Worm (Caenorhabditis elegans) whole organism, young adult: ENCODE results near the gene K10H10.9.

ENCODE experiments used
- B0261.1 ChIP-seq: sonication (generic microtip); optimal IDR thresholded peaks from 2 replicates; lab custom pipeline; 2016; ENCODE audit warnings: mild to moderate bottlenecking, missing genetic modification characterization, moderate library complexity, missing compliant biosample characterization
- B0336.3 ChIP-seq: fragments of 200-800 bp; sonication (Bioruptor generic); IDR thresholded peaks from 2 replicates; pipeline ENCODE4 v1.3.6; 2022; ENCODE audit warnings: missing genetic modification characterization, missing compliant biosample characterization
- D2030.7 ChIP-seq: fragments of 200-800 bp; sonication (Bioruptor generic); IDR thresholded peaks from 2 replicates; pipeline ENCODE4 v1.3.6; 2022; ENCODE audit warnings: missing genetic modification reagents, missing genetic modification characterization, missing compliant biosample characterization
- F22D6.2 ChIP-seq: sonication (generic microtip); optimal IDR thresholded peaks from 2 replicates; lab custom pipeline; 2016; ENCODE audit warnings: mild to moderate bottlenecking, missing genetic modification characterization, missing compliant biosample characterization
- F33H1.4 ChIP-seq: fragments of 200-800 bp; sonication (Bioruptor generic); IDR thresholded peaks from 2 replicates; pipeline ENCODE4 v1.3.6; 2022; ENCODE audit warnings: missing genetic modification reagents, missing genetic modification characterization, missing compliant biosample characterization
- F49E8.2 ChIP-seq: sonication (generic microtip); optimal IDR thresholded peaks from 3 replicates; lab custom pipeline; 2017; ENCODE audit warnings: missing genetic modification characterization, mild to moderate bottlenecking, missing compliant biosample characterization, antibody characterized with exemption, moderate library complexity; ENCODE audit not compliant: insufficient read depth
- K12H6.12 ChIP-seq: fragments of 200-800 bp; sonication (Bioruptor generic); optimal IDR thresholded peaks from 2 replicates; lab custom pipeline; 2018; ENCODE audit warnings: mild to moderate bottlenecking, missing genetic modification characterization, missing compliant biosample characterization
- Y95B8A.8 ChIP-seq: fragments of 200-800 bp; sonication (Bioruptor generic); IDR thresholded peaks from 2 replicates; pipeline ENCODE4 v1.3.6; 2022; ENCODE audit warnings: missing genetic modification reagents, missing genetic modification characterization, missing compliant biosample characterization
- aptf-2 ChIP-seq: fragments of 200-800 bp; sonication (Bioruptor generic); conservative IDR thresholded peaks from 2 replicates; pipeline ENCODE4 v1.3.6; 2022; ENCODE audit warnings: missing genetic modification reagents, missing genetic modification characterization, missing compliant biosample characterization
- athp-1 ChIP-seq: sonication (generic microtip); optimal IDR thresholded peaks from 2 replicates; lab custom pipeline; 2017; ENCODE audit warnings: mild to moderate bottlenecking, missing genetic modification characterization, missing compliant biosample characterization
- attf-3 ChIP-seq: fragments of 200-800 bp; sonication (Bioruptor generic); conservative IDR thresholded peaks from 2 replicates; pipeline ENCODE4 v1.3.6; 2022; ENCODE audit warnings: missing genetic modification reagents, missing genetic modification characterization, missing compliant biosample characterization
- attf-5 ChIP-seq: fragments of 200-800 bp; sonication (Bioruptor generic); optimal IDR thresholded peaks from 2 replicates; lab custom pipeline; 2018; ENCODE audit warnings: mild to moderate bottlenecking, missing genetic modification characterization, missing compliant biosample characterization
- ccch-3 ChIP-seq: fragments of 200-800 bp; sonication (Bioruptor generic); optimal IDR thresholded peaks from 2 replicates; lab custom pipeline; 2018; ENCODE audit warnings: mild to moderate bottlenecking, missing genetic modification characterization, missing compliant biosample characterization
- cebp-1 ChIP-seq, 2 experiments: fragments of 200-800 bp in 1 of 2; sonication (Bioruptor generic) in 1 of 2; sonication (generic microtip) in 1 of 2; IDR thresholded peaks in 1 of 2; optimal IDR thresholded peaks in 1 of 2; 2 replicates each; pipeline versions ENCODE4 v1.3.6 to Lab custom; 2017 to 2022; ENCODE audit warnings: missing compliant biosample characterization in 2 of 2, missing genetic modification characterization in 2 of 2, mild to moderate bottlenecking in 1 of 2, missing genetic modification reagents in 1 of 2, moderate library complexity in 1 of 2
- ceh-100 ChIP-seq: fragments of 200-800 bp; sonication (Bioruptor generic); IDR thresholded peaks from 2 replicates; pipeline ENCODE4 v1.3.6; 2022; ENCODE audit warnings: missing genetic modification reagents, missing genetic modification characterization, missing compliant biosample characterization
- ceh-27 ChIP-seq: fragments of 200-800 bp; sonication (Bioruptor generic); optimal IDR thresholded peaks from 2 replicates; lab custom pipeline; 2018; ENCODE audit warnings: mild to moderate bottlenecking, missing genetic modification characterization, moderate library complexity, missing compliant biosample characterization
- ceh-40 ChIP-seq: fragments of 200-800 bp; sonication (Bioruptor generic); IDR thresholded peaks from 2 replicates; pipeline ENCODE4 v1.3.6; 2022; ENCODE audit warnings: missing genetic modification characterization, missing compliant biosample characterization
- ceh-91 ChIP-seq: fragments of 200-800 bp; sonication (Bioruptor generic); IDR thresholded peaks from 2 replicates; pipeline ENCODE4 v1.3.6; 2022; ENCODE audit warnings: missing genetic modification reagents, missing genetic modification characterization, missing compliant biosample characterization
- dox-1 ChIP-seq: fragments of 200-800 bp; sonication (Bioruptor generic); IDR thresholded peaks from 2 replicates; pipeline ENCODE4 v1.3.6; 2022; ENCODE audit warnings: missing genetic modification reagents, missing genetic modification characterization, missing compliant biosample characterization
- dpl-1 ChIP-seq: fragments of 150-350 bp; optimal IDR thresholded peaks from 2 replicates; lab custom pipeline; 2014; ENCODE audit warnings: missing biosample characterization, missing genetic modification reagents, missing genetic modification characterization
- egrh-3 ChIP-seq: fragments of 200-800 bp; sonication (Bioruptor generic); IDR thresholded peaks from 2 replicates; pipeline ENCODE4 v1.3.6; 2022; ENCODE audit warnings: missing genetic modification reagents, missing genetic modification characterization, missing compliant biosample characterization
- gei-17 ChIP-seq: fragments of 200-800 bp; sonication (Bioruptor generic); optimal IDR thresholded peaks from 2 replicates; lab custom pipeline; 2018; ENCODE audit warnings: mild to moderate bottlenecking, missing genetic modification characterization, missing compliant biosample characterization
- hmg-1.2 ChIP-seq: fragments of 200-800 bp; sonication (Bioruptor generic); IDR thresholded peaks from 2 replicates; pipeline ENCODE4 v1.3.6; 2022; ENCODE audit warnings: missing genetic modification reagents, missing genetic modification characterization, missing compliant biosample characterization
- let-526 ChIP-seq: fragments of 200-800 bp; sonication (Bioruptor generic); IDR thresholded peaks from 2 replicates; pipeline ENCODE4 v1.3.6; 2022; ENCODE audit warnings: missing genetic modification reagents, missing genetic modification characterization, missing compliant biosample characterization
- let-607 ChIP-seq, 2 experiments: fragments of 200-800 bp in 1 of 2; sonication (Bioruptor generic) in 1 of 2; sonication (generic microtip) in 1 of 2; optimal IDR thresholded peaks; 2 replicates each; lab custom pipeline; 2016 to 2018; ENCODE audit warnings: mild to moderate bottlenecking in 2 of 2, missing compliant biosample characterization in 2 of 2, missing genetic modification characterization in 2 of 2, moderate library complexity in 2 of 2, missing genotype in 1 of 2
- lin-40 ChIP-seq: sonication (generic microtip); optimal IDR thresholded peaks from 2 replicates; lab custom pipeline; 2016; ENCODE audit warnings: missing genetic modification characterization, mild to moderate bottlenecking, missing compliant biosample characterization, missing genotype, missing genetic modification reagents
- lin-54 ChIP-seq: fragments of 200-800 bp; sonication (Bioruptor generic); optimal IDR thresholded peaks from 2 replicates; lab custom pipeline; 2018; ENCODE audit warnings: mild to moderate bottlenecking, missing genetic modification characterization, missing compliant biosample characterization
- lsl-1 ChIP-seq: fragments of 200-800 bp; sonication (Bioruptor generic); optimal IDR thresholded peaks from 2 replicates; lab custom pipeline; 2018; ENCODE audit warnings: mild to moderate bottlenecking, missing genetic modification characterization, moderate library complexity, missing compliant biosample characterization
- madf-10 ChIP-seq: sonication (generic microtip); optimal IDR thresholded peaks from 2 replicates; lab custom pipeline; 2016; ENCODE audit warnings: mild to moderate bottlenecking, missing genetic modification characterization, missing compliant biosample characterization
- madf-6 ChIP-seq: fragments of 200-800 bp; sonication (Bioruptor generic); IDR thresholded peaks from 2 replicates; pipeline ENCODE4 v1.3.6; 2022; ENCODE audit warnings: missing genetic modification reagents, missing genetic modification characterization, missing compliant biosample characterization
- madf-8 ChIP-seq: fragments of 200-800 bp; sonication (Bioruptor generic); conservative IDR thresholded peaks from 2 replicates; pipeline ENCODE4 v1.3.6; 2022; ENCODE audit warnings: missing genetic modification reagents, missing genetic modification characterization, missing compliant biosample characterization
- mcd-1 ChIP-seq: fragments of 200-800 bp; sonication (Bioruptor generic); IDR thresholded peaks from 2 replicates; pipeline ENCODE4 v1.3.6; 2022; ENCODE audit warnings: missing genetic modification reagents, missing genetic modification characterization, missing compliant biosample characterization
- nfyb-1 ChIP-seq: fragments of 200-800 bp; sonication (Bioruptor generic); IDR thresholded peaks from 2 replicates; pipeline ENCODE4 v1.3.6; 2022; ENCODE audit warnings: missing genetic modification reagents, missing genetic modification characterization, missing compliant biosample characterization
- nhr-80 ChIP-seq: sonication (generic microtip); optimal IDR thresholded peaks from 2 replicates; lab custom pipeline; 2016; ENCODE audit warnings: missing genetic modification characterization, missing compliant biosample characterization
- nhr-90 ChIP-seq: sonication (generic microtip); optimal IDR thresholded peaks from 2 replicates; lab custom pipeline; 2016; ENCODE audit warnings: missing genotype, mild to moderate bottlenecking, missing genetic modification characterization, missing compliant biosample characterization
- rcor-1 ChIP-seq: fragments of 200-800 bp; sonication (Bioruptor generic); IDR thresholded peaks from 2 replicates; pipeline ENCODE4 v1.3.6; 2022; ENCODE audit warnings: missing genetic modification reagents, missing genetic modification characterization, missing compliant biosample characterization
- snpc-1.3 ChIP-seq: sonication (generic microtip); optimal IDR thresholded peaks from 2 replicates; lab custom pipeline; 2017; ENCODE audit warnings: missing genetic modification characterization, mild to moderate bottlenecking, missing compliant biosample characterization, antibody characterized with exemption, moderate library complexity, missing genotype, missing genetic modification reagents; ENCODE audit not compliant: insufficient read depth
- snpc-4 ChIP-seq, 5 experiments: fragments of 150-350 bp in 1 of 5; sonication (generic microtip) in 4 of 5; optimal IDR thresholded peaks; 2 replicates each; lab custom pipeline; 2014 to 2018; ENCODE audit warnings: missing genetic modification characterization in 5 of 5, missing biosample characterization in 3 of 5, antibody characterized with exemption in 2 of 5, mild to moderate bottlenecking in 2 of 5, missing compliant biosample characterization in 2 of 5, missing genotype in 2 of 5, moderate library complexity in 2 of 5, missing genetic modification reagents in 1 of 5
- somi-1 ChIP-seq: fragments of 200-800 bp; sonication (Bioruptor generic); optimal IDR thresholded peaks from 2 replicates; lab custom pipeline; 2018; ENCODE audit warnings: mild to moderate bottlenecking, missing genetic modification characterization, missing compliant biosample characterization
- sptf-2 ChIP-seq: fragments of 200-800 bp; sonication (Bioruptor generic); optimal IDR thresholded peaks from 2 replicates; lab custom pipeline; 2018; ENCODE audit warnings: mild to moderate bottlenecking, missing genetic modification characterization, missing compliant biosample characterization
- unc-130 ChIP-seq: sonication (generic microtip); optimal IDR thresholded peaks from 2 replicates; lab custom pipeline; 2016; ENCODE audit warnings: missing genetic modification reagents, missing genetic modification characterization, missing compliant biosample characterization
- zfh-2 ChIP-seq: fragments of 200-800 bp; sonication (Bioruptor generic); conservative IDR thresholded peaks from 2 replicates; pipeline ENCODE4 v1.3.6; 2022; ENCODE audit warnings: missing genetic modification reagents, missing genetic modification characterization, missing compliant biosample characterization
- ztf-25 ChIP-seq: fragments of 200-800 bp; sonication (Bioruptor generic); IDR thresholded peaks from 2 replicates; pipeline ENCODE4 v1.3.6; 2022; ENCODE audit warnings: missing genetic modification reagents, missing genetic modification characterization, missing compliant biosample characterization
- ztf-28 ChIP-seq: fragments of 200-800 bp; sonication (Bioruptor generic); IDR thresholded peaks from 2 replicates; pipeline ENCODE4 v1.3.6; 2022; ENCODE audit warnings: missing genetic modification reagents, missing genetic modification characterization, missing compliant biosample characterization

Gene K10H10.9

ce11 chrII:14528233-14528802 is 13.4 kb upstream of the K10H10.9 start, which contains the start of the genes F57C2.5 and spat-1:
Gene F57C2.5, minus strand, starts transcription at chrII:14528239.
Gene spat-1, plus strand, starts transcription at chrII:14528752.
- 0 out of 2 replicates have a peak, but pooled peaks have one; percentile 10 for TF ChIP-seq let-526 (GFP tag; lab: Robert Waterston, UW)
- TF ChIP-seq rcor-1 (GFP tag; lab: Robert Waterston, UW): 0 out of 2 replicates have a peak, but pooled peaks have one; percentile 10
- TF ChIP-seq zfh-2 (GFP tag; lab: Robert Waterston, UW): no peak
- no peak for TF ChIP-seq ztf-25 (GFP tag; lab: Robert Waterston, UW)
- peak; percentile 66 for TF ChIP-seq ccch-3
- peak; percentile 36 for TF ChIP-seq athp-1 (tag; lab: Kevin White, UChicago)
- TF ChIP-seq Y95B8A.8: 0 out of 2 replicates have a peak, but pooled peaks have one; percentile 19
- no peak for TF ChIP-seq sptf-2 (GFP tag; lab: Kevin White, UChicago)
- no peak for TF ChIP-seq cebp-1 (GFP tag; IDR thresholded peaks at IDR 0.05; lab: Robert Waterston, UW)
- TF ChIP-seq cebp-1 (tag; optimal IDR thresholded peaks at IDR 0.05; lab: Kevin White, UChicago): peak; percentile 49
- TF ChIP-seq unc-130 (GFP tag; lab: Kevin White, UChicago): peak; percentile 74
- peak; percentile 33; the same call in 1 of the 2 replicates for TF ChIP-seq egrh-3 (GFP tag; lab: Robert Waterston, UW)
- peak; percentile 18 for TF ChIP-seq B0261.1 (tag; lab: Kevin White, UChicago)
- no peak for TF ChIP-seq gei-17 (GFP tag; lab: Kevin White, UChicago)
- peak; percentile 78; the same call in 1 of the 2 replicates for TF ChIP-seq aptf-2 (GFP tag; lab: Robert Waterston, UW)
- peak; percentile 76 for TF ChIP-seq K12H6.12 (tag; lab: Kevin White, UChicago)
- TF ChIP-seq mcd-1 (GFP tag; lab: Robert Waterston, UW): peak; percentile 24; the same call in 1 of the 2 replicates
- peak in 1 of 2 experiments; percentile 32 for TF ChIP-seq let-607 (tag; optimal IDR thresholded peaks at IDR 0.05; lab: Kevin White, UChicago)
- peak; percentile 2 for TF ChIP-seq dpl-1 (GFP tag; lab: Kevin White, UChicago)
- peak; percentile 24; the same call in 1 of the 2 replicates for TF ChIP-seq attf-3 (GFP tag; lab: Robert Waterston, UW)
- TF ChIP-seq ceh-40 (GFP tag; lab: Robert Waterston, UW): no peak
- TF ChIP-seq D2030.7 (GFP tag; lab: Robert Waterston, UW): peak; percentile 76; the same call in 1 of the 2 replicates
- no peak for TF ChIP-seq somi-1 (GFP tag; lab: Kevin White, UChicago)
- peak; percentile 41; the same call in 1 of the 2 replicates for TF ChIP-seq madf-6 (GFP tag; lab: Robert Waterston, UW)
- peak; percentile 42; the same call in 1 of the 2 replicates for TF ChIP-seq F33H1.4 (GFP tag; lab: Robert Waterston, UW)
- peak; percentile 45; the same call in 1 of the 2 replicates for TF ChIP-seq ztf-28 (GFP tag; lab: Robert Waterston, UW)
- TF ChIP-seq attf-5: peak; percentile 77
- TF ChIP-seq dox-1 (GFP tag; lab: Robert Waterston, UW): peak; percentile 68; the same call in 1 of the 2 replicates
- TF ChIP-seq F49E8.2: peak; percentile 38
- TF ChIP-seq snpc-1.3 (tag; lab: Kevin White, UChicago): peak; percentile 36
- TF ChIP-seq ceh-100 (GFP tag; lab: Robert Waterston, UW): peak; percentile 97
- peak; percentile 88 for TF ChIP-seq lsl-1 (GFP tag; lab: Kevin White, UChicago)
- peak; percentile 22 for TF ChIP-seq lin-54 (GFP tag; lab: Kevin White, UChicago)
- peak; percentile 76 for TF ChIP-seq ceh-91 (GFP tag; lab: Robert Waterston, UW)
- TF ChIP-seq nhr-90 (tag; lab: Kevin White, UChicago): no peak
- TF ChIP-seq hmg-1.2 (GFP tag; lab: Robert Waterston, UW): peak; percentile 49; the same call in 1 of the 2 replicates
- peak; percentile 62 for TF ChIP-seq nhr-80 (tag; lab: Kevin White, UChicago)
- no peak for TF ChIP-seq snpc-4 (GFP tag; optimal IDR thresholded peaks at IDR 0.05; lab: Kevin White, UChicago)
- peak in 3 of 4 experiments; percentile 27 to 44 (median 40) for TF ChIP-seq snpc-4 (tag; optimal IDR thresholded peaks at IDR 0.05; lab: Kevin White, UChicago)
- peak; percentile 80 for TF ChIP-seq madf-10
- TF ChIP-seq F22D6.2: no peak
- peak; percentile 59 for TF ChIP-seq ceh-27
- TF ChIP-seq madf-8 (GFP tag; lab: Robert Waterston, UW): peak; percentile 12; the same call in 1 of the 2 replicates
- TF ChIP-seq lin-40 (tag; lab: Kevin White, UChicago): peak; percentile 73
- TF ChIP-seq B0336.3 (GFP tag; lab: Robert Waterston, UW): 0 out of 2 replicates have a peak, but pooled peaks have one; percentile 23
- no peak for TF ChIP-seq nfyb-1 (GFP tag; lab: Robert Waterston, UW)
